Worm (Caenorhabditis elegans) whole organism, L3 larva: ENCODE data around the gene jmjd-3.2.

Experiments used
- aly-2 ChIP-seq: fragments of 150-350 bp; optimal IDR thresholded peaks from 2 replicates; lab custom pipeline; 2014; ENCODE audit warnings: missing biosample characterization, missing genetic modification characterization
- ceh-82 ChIP-seq: fragments of 150-350 bp; optimal IDR thresholded peaks from 2 replicates; lab custom pipeline; 2014; ENCODE audit warnings: missing biosample characterization, missing genetic modification characterization
- egl-27 ChIP-seq: sonication (generic microtip); optimal IDR thresholded peaks from 4 replicates; lab custom pipeline; 2017; ENCODE audit warnings: missing biosample characterization, missing genetic modification reagents, missing genetic modification characterization
- lin-39 ChIP-seq: fragments of 150-350 bp; optimal IDR thresholded peaks from 2 replicates; lab custom pipeline; 2018; ENCODE audit warnings: missing biosample characterization, missing genetic modification reagents, missing genetic modification characterization
- nhr-11 ChIP-seq: fragments of 150-350 bp; optimal IDR thresholded peaks from 2 replicates; lab custom pipeline; 2014; ENCODE audit warnings: missing biosample characterization, missing genetic modification characterization
- nhr-28 ChIP-seq: fragments of 150-350 bp; optimal IDR thresholded peaks from 2 replicates; lab custom pipeline; 2014; ENCODE audit warnings: missing biosample characterization, missing genetic modification characterization
- nhr-77 ChIP-seq: fragments of 150-350 bp; optimal IDR thresholded peaks from 2 replicates; lab custom pipeline; 2014; ENCODE audit warnings: missing biosample characterization, missing genetic modification characterization
- skn-1 ChIP-seq: fragments of 150-350 bp; optimal IDR thresholded peaks from 2 replicates; lab custom pipeline; 2014; ENCODE audit warnings: missing biosample characterization, missing genetic modification characterization
- unc-62 ChIP-seq: fragments of 150-350 bp; sonication (generic microtip); optimal IDR thresholded peaks from 4 replicates; lab custom pipeline; 2014; ENCODE audit warnings: missing biosample characterization, missing genetic modification reagents, missing genetic modification characterization

DNA sequence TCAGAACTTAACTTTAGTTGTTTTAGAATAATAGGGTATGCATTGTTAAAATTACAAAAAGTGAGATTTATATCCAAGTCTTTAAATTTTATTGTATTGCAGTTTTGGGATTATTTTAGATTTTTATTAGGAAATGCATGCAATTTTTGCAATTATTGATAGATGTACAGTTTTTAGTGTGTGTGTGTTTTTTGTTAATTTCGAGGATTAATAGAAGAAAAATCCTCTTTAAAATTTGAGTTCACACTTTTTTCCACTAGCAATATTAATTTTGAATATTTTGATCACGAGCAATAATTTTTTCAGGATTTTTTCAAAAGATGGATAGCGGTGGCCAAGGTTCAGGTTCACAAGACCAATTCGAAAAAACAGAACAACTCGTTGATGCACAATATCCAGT lies at the start of gene jmjd-3.2:
- TF ChIP-seq unc-62 (no peak), lin-39 (no peak), egl-27 (tag; lab: Kevin White, UChicago) (no peak), nhr-28 (tag; lab: Kevin White, UChicago) (no peak), skn-1 (tag; lab: Kevin White, UChicago) (no peak), nhr-11 (no peak), ceh-82 (tag; lab: Kevin White, UChicago) (no peak), nhr-77 (tag; lab: Kevin White, UChicago) (no peak), aly-2 (tag; lab: Kevin White, UChicago) (no peak)
